Worm (Caenorhabditis elegans) whole organism, L3 larva: ENCODE measurements around the gene C17H11.6.
A peak's percentile ranks its signal among the peaks of the same experiment; 100 is the strongest.

ENCODE experiments used
- R02D3.7 ChIP-seq: fragments of 150-350 bp; optimal IDR thresholded peaks from 2 replicates; lab custom pipeline; 2014; ENCODE audit warnings: missing biosample characterization, missing genetic modification characterization
- ZK546.5 ChIP-seq: sonication (generic microtip); optimal IDR thresholded peaks from 2 replicates; lab custom pipeline; 2017; ENCODE audit warnings: missing biosample characterization, missing genetic modification characterization
- aly-2 ChIP-seq: fragments of 150-350 bp; optimal IDR thresholded peaks from 2 replicates; lab custom pipeline; 2014; ENCODE audit warnings: missing biosample characterization, missing genetic modification characterization
- ama-1 ChIP-seq: fragments of 150-350 bp; optimal IDR thresholded peaks from 2 replicates; lab custom pipeline; 2018
- ceh-16 ChIP-seq: sonication (generic microtip); optimal IDR thresholded peaks from 2 replicates; lab custom pipeline; 2017; ENCODE audit warnings: missing biosample characterization, missing genetic modification characterization
- ceh-28 ChIP-seq: fragments of 150-350 bp; optimal IDR thresholded peaks from 2 replicates; lab custom pipeline; 2014; ENCODE audit warnings: missing biosample characterization, missing genetic modification reagents, missing genetic modification characterization
- egl-27 ChIP-seq: sonication (generic microtip); optimal IDR thresholded peaks from 4 replicates; lab custom pipeline; 2017; ENCODE audit warnings: missing biosample characterization, missing genetic modification reagents, missing genetic modification characterization
- egl-5 ChIP-seq: fragments of 150-350 bp; optimal IDR thresholded peaks from 2 replicates; lab custom pipeline; 2017; ENCODE audit warnings: missing biosample characterization, missing genetic modification reagents, missing genetic modification characterization, inconsistent platforms
- elt-2 ChIP-seq: sonication (generic microtip); optimal IDR thresholded peaks from 2 replicates; lab custom pipeline; 2016; ENCODE audit warnings: missing genetic modification reagents, mild to moderate bottlenecking, missing genetic modification characterization, missing compliant biosample characterization
- elt-3 ChIP-seq, 3 experiments: fragments of 150-350 bp in 1 of 3; sonication (generic microtip) in 2 of 3; optimal IDR thresholded peaks; 2 replicates in 2 of 3; 4 replicates in 1 of 3; lab custom pipeline; 2014 to 2017; ENCODE audit warnings: missing biosample characterization in 3 of 3, missing genetic modification characterization in 3 of 3
- eor-1 ChIP-seq, 2 experiments: fragments of 150-350 bp; optimal IDR thresholded peaks; 2 replicates each; lab custom pipeline; 2014 to 2018; ENCODE audit warnings: missing biosample characterization in 2 of 2, missing genetic modification characterization in 2 of 2
- fkh-10 ChIP-seq: sonication (generic microtip); optimal IDR thresholded peaks from 2 replicates; lab custom pipeline; 2017; ENCODE audit warnings: missing biosample characterization, missing genetic modification reagents, missing genetic modification characterization
- fos-1 ChIP-seq: fragments of 150-350 bp; optimal IDR thresholded peaks from 2 replicates; lab custom pipeline; 2014; ENCODE audit warnings: missing biosample characterization, missing genetic modification characterization
- hmg-11 ChIP-seq: sonication (generic microtip); optimal IDR thresholded peaks from 2 replicates; lab custom pipeline; 2016; ENCODE audit warnings: missing genetic modification characterization, missing compliant biosample characterization
- lin-15B ChIP-seq: fragments of 150-350 bp; optimal IDR thresholded peaks from 2 replicates; lab custom pipeline; 2014; ENCODE audit warnings: missing biosample characterization, missing genetic modification characterization
- lin-39 ChIP-seq: fragments of 150-350 bp; optimal IDR thresholded peaks from 2 replicates; lab custom pipeline; 2018; ENCODE audit warnings: missing biosample characterization, missing genetic modification reagents, missing genetic modification characterization
- lsy-12 ChIP-seq: sonication (generic microtip); optimal IDR thresholded peaks from 2 replicates; lab custom pipeline; 2016; ENCODE audit warnings: mild to moderate bottlenecking, missing genetic modification characterization, missing compliant biosample characterization
- mdl-1 ChIP-seq: fragments of 150-350 bp; optimal IDR thresholded peaks from 2 replicates; lab custom pipeline; 2014; ENCODE audit warnings: missing biosample characterization, missing genetic modification characterization
- mml-1 ChIP-seq: fragments of 150-350 bp; sonication (generic microtip); optimal IDR thresholded peaks from 3 replicates; lab custom pipeline; 2014; ENCODE audit warnings: missing biosample characterization, missing genetic modification characterization
- nfya-1 ChIP-seq: sonication (generic microtip); optimal IDR thresholded peaks from 2 replicates; lab custom pipeline; 2017; ENCODE audit warnings: missing genetic modification characterization, mild to moderate bottlenecking, missing compliant biosample characterization, antibody characterized with exemption, moderate library complexity; ENCODE audit not compliant: insufficient read depth
- nhr-12 ChIP-seq: fragments of 150-350 bp; optimal IDR thresholded peaks from 2 replicates; lab custom pipeline; 2014; ENCODE audit warnings: missing biosample characterization, missing genetic modification characterization
- nhr-23 ChIP-seq: fragments of 150-350 bp; optimal IDR thresholded peaks from 2 replicates; lab custom pipeline; 2014; ENCODE audit warnings: missing biosample characterization, missing genetic modification reagents, missing genetic modification characterization
- nhr-25 ChIP-seq: sonication (generic microtip); optimal IDR thresholded peaks from 2 replicates; lab custom pipeline; 2017; ENCODE audit warnings: missing biosample characterization, missing genetic modification characterization
- nhr-28 ChIP-seq: fragments of 150-350 bp; optimal IDR thresholded peaks from 2 replicates; lab custom pipeline; 2014; ENCODE audit warnings: missing biosample characterization, missing genetic modification characterization
- nhr-67 ChIP-seq: fragments of 150-350 bp; optimal IDR thresholded peaks from 2 replicates; lab custom pipeline; 2014; ENCODE audit warnings: missing biosample characterization, missing genetic modification characterization
- nhr-76 ChIP-seq: fragments of 150-350 bp; sonication (generic microtip); optimal IDR thresholded peaks from 5 replicates; lab custom pipeline; 2014; ENCODE audit warnings: missing biosample characterization, missing genetic modification characterization
- nhr-77 ChIP-seq: fragments of 150-350 bp; optimal IDR thresholded peaks from 2 replicates; lab custom pipeline; 2014; ENCODE audit warnings: missing biosample characterization, missing genetic modification characterization
- pha-4 ChIP-seq: fragments of 150-350 bp; optimal IDR thresholded peaks from 2 replicates; lab custom pipeline; 2014; ENCODE audit warnings: missing biosample characterization, missing genetic modification reagents, missing genetic modification characterization
- pqm-1 ChIP-seq: fragments of 150-350 bp; optimal IDR thresholded peaks from 2 replicates; lab custom pipeline; 2017; ENCODE audit warnings: missing biosample characterization, missing genetic modification characterization, inconsistent platforms
- sea-2 ChIP-seq: fragments of 150-350 bp; sonication (generic microtip); optimal IDR thresholded peaks from 4 replicates; lab custom pipeline; 2014; ENCODE audit warnings: missing biosample characterization, missing genetic modification reagents, missing genetic modification characterization
- skn-1 ChIP-seq: fragments of 150-350 bp; optimal IDR thresholded peaks from 2 replicates; lab custom pipeline; 2014; ENCODE audit warnings: missing biosample characterization, missing genetic modification characterization
- snpc-4 ChIP-seq: fragments of 150-350 bp; optimal IDR thresholded peaks from 2 replicates; lab custom pipeline; 2014; ENCODE audit warnings: missing biosample characterization, missing genetic modification characterization
- unc-62 ChIP-seq: fragments of 150-350 bp; sonication (generic microtip); optimal IDR thresholded peaks from 4 replicates; lab custom pipeline; 2014; ENCODE audit warnings: missing biosample characterization, missing genetic modification reagents, missing genetic modification characterization
- ztf-4 ChIP-seq: fragments of 150-350 bp; optimal IDR thresholded peaks from 2 replicates; lab custom pipeline; 2014; ENCODE audit warnings: missing biosample characterization, missing genetic modification characterization

C17H11.6 gene

DNA sequence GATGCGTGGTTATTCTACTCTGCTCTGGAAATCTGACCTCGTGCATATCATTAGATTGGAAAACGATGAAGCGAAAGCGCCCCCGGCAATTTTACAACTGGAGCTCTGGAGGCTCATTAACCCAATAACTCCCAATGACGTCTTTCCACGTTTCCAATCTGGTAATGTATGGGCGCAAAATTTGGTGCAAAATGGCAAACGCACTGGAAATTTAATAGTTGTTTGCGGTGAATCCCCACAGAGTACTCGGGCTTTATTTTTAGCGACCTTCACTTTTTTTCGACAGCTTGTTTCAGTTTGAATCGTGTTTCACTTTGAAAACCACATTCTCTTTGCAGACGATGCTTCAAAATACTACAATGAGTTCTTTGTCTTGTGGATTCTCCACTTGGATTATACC is 30.0 kb downstream of the C17H11.6 start, which contains the start of gene C17H11.1:
Gene C17H11.1 (plus strand): TSS at position 301 of the 400 bp plus-strand sequence.
- TF ChIP-seq fos-1 (tag; lab: Kevin White, UChicago), result no peak
- no peak for TF ChIP-seq nhr-25 (tag; lab: Kevin White, UChicago)
- no peak for TF ChIP-seq unc-62 (GFP tag; lab: Kevin White, UChicago)
- TF ChIP-seq ztf-4 (tag; lab: Kevin White, UChicago), result no peak
- TF ChIP-seq nhr-67 (tag; lab: Kevin White, UChicago), result no peak
- TF ChIP-seq egl-5 (tag; lab: Kevin White, UChicago), result no peak
- no peak for TF ChIP-seq ZK546.5 (tag; lab: Kevin White, UChicago)
- no peak for TF ChIP-seq nhr-28 (tag; lab: Kevin White, UChicago)
- TF ChIP-seq nhr-77 (tag; lab: Kevin White, UChicago), result no peak
- no peak for TF ChIP-seq nhr-12 (tag; lab: Kevin White, UChicago)
- TF ChIP-seq mdl-1 (tag; lab: Kevin White, UChicago), result no peak
- no peak for TF ChIP-seq aly-2 (tag; lab: Kevin White, UChicago)

- TF ChIP-seq hmg-11 (tag; lab: Kevin White, UChicago) (peak; percentile 39), lin-15B (tag; lab: Kevin White, UChicago) (no peak), lsy-12 (tag; lab: Kevin White, UChicago) (no peak), pha-4 (tag; lab: Kevin White, UChicago) (peak; percentile 43), nhr-23 (peak; percentile 41), elt-2 (tag; lab: Kevin White, UChicago) (peak; percentile 33)
Observed at ce11 chrX:8169534-8169933, 34.0 kb downstream of the C17H11.6 start, which contains the start of gene C17H11.2. TSS of gene C17H11.2 (plus strand) at chrX:8169930.

DNA sequence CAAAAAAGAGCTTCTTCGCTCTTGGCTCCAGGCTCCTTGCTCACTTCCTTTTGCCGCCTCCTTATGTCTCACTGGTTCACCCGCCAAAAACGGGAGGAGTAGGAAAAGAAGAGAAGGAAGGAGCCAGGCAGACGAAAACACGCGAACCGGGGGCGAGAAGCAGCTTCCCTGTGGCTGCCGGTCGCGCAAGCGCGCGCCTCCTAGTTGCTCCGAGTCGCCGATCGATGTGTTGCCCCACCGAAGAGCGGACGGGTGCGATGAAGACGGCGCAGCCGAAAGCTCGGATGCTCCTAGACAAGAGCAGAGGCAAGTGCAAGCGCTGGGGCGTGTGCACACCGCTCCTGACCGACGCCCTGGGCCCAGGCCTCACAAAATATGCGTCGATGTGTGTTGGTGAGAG is 40.0 kb downstream of the C17H11.6 start:
- TF ChIP-seq lin-15B (tag; lab: Kevin White, UChicago) (peak; percentile 11), ceh-16 (tag; lab: Kevin White, UChicago) (no peak), nhr-12 (tag; lab: Kevin White, UChicago) (no peak), ztf-4 (tag; lab: Kevin White, UChicago) (no peak), nhr-28 (tag; lab: Kevin White, UChicago) (no peak), ama-1 (lab: Kevin White, UChicago) (no peak), lsy-12 (tag; lab: Kevin White, UChicago) (no peak), elt-3 (tag; optimal IDR thresholded peaks at IDR 0.05; lab: Kevin White, UChicago) (no peak), R02D3.7 (tag; lab: Kevin White, UChicago) (no peak), skn-1 (tag; lab: Kevin White, UChicago) (peak; percentile 28), hmg-11 (tag; lab: Kevin White, UChicago) (peak; percentile 61), ZK546.5 (tag; lab: Kevin White, UChicago) (no peak), egl-27 (tag; lab: Kevin White, UChicago) (no peak), fkh-10 (GFP tag; lab: Kevin White, UChicago) (peak; percentile 82), eor-1 (tag; optimal IDR thresholded peaks at IDR 0.05; lab: Kevin White, UChicago) (no peak), ceh-28 (tag; lab: Kevin White, UChicago) (peak; percentile 11), nfya-1 (tag; lab: Kevin White, UChicago) (peak; percentile 64), sea-2 (GFP tag; lab: Kevin White, UChicago) (no peak), mml-1 (tag; lab: Kevin White, UChicago) (no peak), lin-39 (tag; lab: Kevin White, UChicago) (peak; percentile 85), nhr-25 (tag; lab: Kevin White, UChicago) (no peak), snpc-4 (tag; lab: Kevin White, UChicago) (peak; percentile 7), nhr-76 (tag; lab: Kevin White, UChicago) (no peak)

DNA sequence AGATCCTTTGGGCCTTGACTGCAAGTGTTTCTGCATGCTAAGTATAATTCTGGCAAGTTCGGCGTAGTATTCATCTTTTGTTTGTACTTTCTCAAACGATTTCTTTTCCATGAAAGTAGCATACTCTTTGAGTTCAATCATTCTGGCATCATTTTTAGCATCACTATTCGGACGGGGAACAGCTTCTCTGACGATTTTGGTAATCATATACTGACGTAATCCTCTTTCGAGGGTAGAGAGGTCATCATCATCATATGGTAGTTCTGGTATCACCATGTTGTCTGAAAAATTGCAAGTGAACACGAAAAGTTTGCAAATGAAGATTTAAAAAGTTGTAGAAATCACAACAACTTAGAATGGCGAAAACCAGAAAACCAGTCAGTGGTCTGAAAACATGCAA is 40.8 kb downstream of the C17H11.6 start, which contains the start of gene F22F1.3:
Gene F22F1.3 (minus strand): TSS at position 281 of the 400 bp plus-strand sequence.
- TF ChIP-seq nhr-67 (tag; lab: Kevin White, UChicago) (no peak), aly-2 (tag; lab: Kevin White, UChicago) (no peak), pqm-1 (no peak)

- peak; percentile 32 for TF ChIP-seq lin-39 (tag; lab: Kevin White, UChicago)
- TF ChIP-seq egl-5 (tag; lab: Kevin White, UChicago), result peak; percentile 52
- no peak for TF ChIP-seq R02D3.7 (tag; lab: Kevin White, UChicago)
- TF ChIP-seq pha-4 (tag; lab: Kevin White, UChicago), result peak; percentile 25
Observed at ce11 chrX:8160016-8160415, 43.6 kb downstream of the C17H11.6 start.
